Fruit fly (Drosophila melanogaster) whole organism, wandering third instar larva: ENCODE measurements around the gene CG1246.

Source experiments
- CG32264 ChIP-seq: fragments of 200-800 bp; sonication (Bioruptor generic); optimal IDR thresholded peaks from 2 replicates; lab custom pipeline; 2016; ENCODE audit warnings: missing biosample characterization, missing genetic modification characterization
- Hr78 ChIP-seq: fragments of >200 bp; optimal IDR thresholded peaks from 2 replicates; lab custom pipeline; 2017; ENCODE audit warnings: missing biosample characterization, missing genetic modification characterization
- Jra ChIP-seq: sonication (Bioruptor generic); optimal IDR thresholded peaks from 2 replicates; lab custom pipeline; 2016; ENCODE audit warnings: missing biosample characterization, missing genetic modification characterization
- OdsH ChIP-seq: fragments of 200-800 bp; sonication (Bioruptor generic); optimal IDR thresholded peaks from 2 replicates; lab custom pipeline; 2016; ENCODE audit warnings: missing biosample characterization, mild to moderate bottlenecking, missing genetic modification characterization
- br ChIP-seq: fragments of 200-800 bp; sonication (Bioruptor generic); optimal IDR thresholded peaks from 2 replicates; lab custom pipeline; 2016; ENCODE audit warnings: missing biosample characterization, missing genetic modification characterization
- ey ChIP-seq: fragments of 200-800 bp; sonication (Bioruptor generic); optimal IDR thresholded peaks from 2 replicates; lab custom pipeline; 2016; ENCODE audit warnings: missing biosample characterization, missing genetic modification characterization
- foxo ChIP-seq, 2 experiments: fragments of 200-800 bp; sonication (Bioruptor generic); optimal IDR thresholded peaks; 2 replicates in 1 of 2; 3 replicates in 1 of 2; lab custom pipeline; 2016 to 2017; ENCODE audit warnings: missing biosample characterization in 2 of 2, missing genetic modification characterization in 2 of 2
- pan ChIP-seq: fragments of >200 bp; optimal IDR thresholded peaks from 2 replicates; lab custom pipeline; 2017
- psq ChIP-seq: fragments of 200-800 bp; sonication (Bioruptor generic); optimal IDR thresholded peaks from 3 replicates; lab custom pipeline; 2017; ENCODE audit warnings: missing biosample characterization, mild to moderate bottlenecking, missing genetic modification characterization, moderate library complexity
- sv ChIP-seq: fragments of 200-800 bp; sonication (Bioruptor generic); optimal IDR thresholded peaks from 3 replicates; lab custom pipeline; 2016; ENCODE audit warnings: missing biosample characterization, missing genetic modification characterization

DNA sequence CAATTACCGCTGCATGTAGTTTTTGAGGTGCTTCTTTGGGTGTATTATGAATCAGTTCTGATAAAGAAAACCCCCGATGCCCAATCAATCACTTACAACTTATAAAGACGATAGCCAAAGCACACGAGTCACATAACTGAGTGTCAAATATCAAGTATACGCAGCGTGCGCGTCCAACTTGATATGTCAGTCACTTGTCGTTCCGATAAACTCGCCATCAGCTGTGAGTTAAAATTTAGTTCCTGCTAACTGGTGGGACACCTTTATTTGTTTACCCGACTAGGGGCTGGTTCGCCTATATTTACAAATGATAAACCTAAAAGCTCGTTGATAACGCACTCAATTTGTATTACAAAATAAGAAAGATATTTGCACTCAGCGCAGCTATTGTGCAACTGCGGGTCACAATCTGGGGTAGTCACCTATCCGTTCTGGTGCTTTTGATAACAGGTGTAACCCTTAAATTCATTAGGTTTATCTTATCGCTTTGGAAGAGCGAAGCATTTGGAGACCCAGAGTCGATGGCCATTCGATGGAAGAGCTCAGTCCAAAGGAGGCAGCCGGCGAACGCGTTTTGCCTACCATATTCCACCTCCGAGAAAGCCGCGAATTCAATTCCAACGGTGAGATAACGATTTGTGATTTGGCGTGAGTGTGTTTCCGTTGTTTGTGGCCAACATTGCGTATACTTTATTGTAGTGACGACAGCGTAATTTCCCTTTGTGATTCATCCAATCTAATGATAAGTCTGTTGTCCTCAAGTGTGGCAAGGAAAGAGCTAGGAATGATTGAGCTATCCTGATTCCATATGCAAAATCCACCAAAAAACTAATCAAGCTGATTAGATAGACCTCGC, at the start of gene CG1246:
- no peak for TF ChIP-seq foxo (GFP tag; optimal IDR thresholded peaks at IDR 0.05; lab: Kevin White, UChicago)
- no peak for TF ChIP-seq pan
- no peak for TF ChIP-seq psq
- no peak for TF ChIP-seq ey (GFP tag; lab: Kevin White, UChicago)
- TF ChIP-seq Jra: peak; percentile 17
- no peak for TF ChIP-seq CG32264
- TF ChIP-seq OdsH (GFP tag; lab: Kevin White, UChicago): no peak
- no peak for TF ChIP-seq sv (GFP tag; lab: Kevin White, UChicago)
- TF ChIP-seq br: no peak
- no peak for TF ChIP-seq Hr78 (GFP tag; lab: Kevin White, UChicago)
